Fruit fly (Drosophila melanogaster) whole organism, pupa: ENCODE measurements around the gene CG13026.
A peak's percentile ranks its signal among the peaks of the same experiment; 100 is the strongest.

Experiments used
- CG10348 ChIP-seq: fragments of 200-800 bp; sonication (Bioruptor generic); IDR thresholded peaks from 2 replicates; pipeline ENCODE4 v1.3.6; 2022; ENCODE audit warnings: missing biosample characterization, missing genetic modification characterization
- CG12605 ChIP-seq: fragments of 200-800 bp; sonication (Bioruptor generic); IDR thresholded peaks from 2 replicates; pipeline ENCODE4 v1.3.6; 2022; ENCODE audit warnings: missing biosample characterization, missing genetic modification characterization
- CG13204 ChIP-seq: fragments of 200-800 bp; sonication (Bioruptor generic); optimal IDR thresholded peaks from 2 replicates; lab custom pipeline; 2018; ENCODE audit warnings: missing biosample characterization, mild to moderate bottlenecking, missing genetic modification characterization, moderate library complexity
- CG14655 ChIP-seq: fragments of 200-800 bp; sonication (Bioruptor generic); optimal IDR thresholded peaks from 3 replicates; lab custom pipeline; 2017; ENCODE audit warnings: mild to moderate bottlenecking, missing biosample characterization, missing genetic modification reagents, missing genetic modification characterization
- CG15710 ChIP-seq: fragments of 200-800 bp; sonication (Bioruptor generic); optimal IDR thresholded peaks from 2 replicates; lab custom pipeline; 2018; ENCODE audit warnings: missing biosample characterization, mild to moderate bottlenecking, missing genetic modification characterization, moderate library complexity
- CG17806 ChIP-seq: fragments of 200-800 bp; sonication (Bioruptor generic); optimal IDR thresholded peaks from 2 replicates; lab custom pipeline; 2018; ENCODE audit warnings: missing biosample characterization, mild to moderate bottlenecking, missing genetic modification characterization, moderate library complexity
- CG32121 ChIP-seq: fragments of 200-800 bp; sonication (Bioruptor generic); IDR thresholded peaks from 2 replicates; pipeline ENCODE4 v1.3.6; 2022; ENCODE audit warnings: missing biosample characterization, missing genetic modification characterization
- CG34367 ChIP-seq: fragments of 200-800 bp; sonication (Bioruptor generic); optimal IDR thresholded peaks from 2 replicates; lab custom pipeline; 2018; ENCODE audit warnings: missing biosample characterization, mild to moderate bottlenecking, missing genetic modification characterization
- CG4496 ChIP-seq: fragments of 200-800 bp; sonication (Bioruptor generic); IDR thresholded peaks from 3 replicates; pipeline ENCODE4 v1.3.6; 2022; ENCODE audit warnings: missing biosample characterization, missing genetic modification characterization
- CG8159 ChIP-seq: fragments of 200-800 bp; sonication (Bioruptor generic); optimal IDR thresholded peaks from 3 replicates; lab custom pipeline; 2018; ENCODE audit warnings: missing biosample characterization, mild to moderate bottlenecking, missing genetic modification characterization, moderate library complexity
- CG8301 ChIP-seq: fragments of 200-800 bp; sonication (Bioruptor generic); optimal IDR thresholded peaks from 2 replicates; lab custom pipeline; 2018; ENCODE audit warnings: missing biosample characterization, mild to moderate bottlenecking, missing genetic modification characterization
- CG9948 ChIP-seq: fragments of 200-800 bp; sonication (Bioruptor generic); optimal IDR thresholded peaks from 2 replicates; lab custom pipeline; 2018; ENCODE audit warnings: missing biosample characterization, mild to moderate bottlenecking, missing genetic modification characterization, moderate library complexity
- D1 ChIP-seq: fragments of 200-800 bp; sonication (Bioruptor generic); optimal IDR thresholded peaks from 2 replicates; lab custom pipeline; 2018; ENCODE audit warnings: missing biosample characterization, mild to moderate bottlenecking, missing genetic modification characterization, moderate library complexity
- EcR ChIP-seq: fragments of 200-800 bp; sonication (Bioruptor generic); optimal IDR thresholded peaks from 3 replicates; lab custom pipeline; 2019; ENCODE audit warnings: missing biosample characterization, missing genetic modification characterization, mild to moderate bottlenecking, moderate library complexity, missing genetic modification reagents
- Ets98B ChIP-seq: fragments of 200-800 bp; sonication (Bioruptor generic); IDR thresholded peaks from 2 replicates; pipeline ENCODE4 v1.3.6; 2022; ENCODE audit warnings: missing biosample characterization, missing genetic modification characterization
- Pif1A ChIP-seq: fragments of 200-800 bp; sonication (Bioruptor generic); optimal IDR thresholded peaks from 3 replicates; lab custom pipeline; 2016; ENCODE audit warnings: missing biosample characterization, missing genetic modification characterization
- Pif1B ChIP-seq: fragments of 200-800 bp; sonication (Bioruptor generic); optimal IDR thresholded peaks from 3 replicates; lab custom pipeline; 2016; ENCODE audit warnings: missing biosample characterization, missing genetic modification characterization
- Snoo ChIP-seq: fragments of 200-800 bp; sonication (Bioruptor generic); optimal IDR thresholded peaks from 3 replicates; lab custom pipeline; 2017; ENCODE audit warnings: missing biosample characterization, mild to moderate bottlenecking, missing genetic modification characterization, inconsistent platforms
- fd96Ca ChIP-seq: fragments of 200-800 bp; sonication (Bioruptor generic); IDR thresholded peaks from 3 replicates; pipeline ENCODE4 v1.3.6; 2022; ENCODE audit warnings: missing biosample characterization, missing genetic modification characterization
- gl ChIP-seq: fragments of 200-800 bp; sonication (Bioruptor generic); optimal IDR thresholded peaks from 2 replicates; lab custom pipeline; 2018; ENCODE audit warnings: missing biosample characterization, mild to moderate bottlenecking, missing genetic modification characterization
- rn ChIP-seq: fragments of 200-800 bp; sonication (Bioruptor generic); IDR thresholded peaks from 2 replicates; pipeline ENCODE4 v1.3.6; 2022; ENCODE audit warnings: missing biosample characterization, missing genetic modification characterization

Gene CG13026

DNA sequence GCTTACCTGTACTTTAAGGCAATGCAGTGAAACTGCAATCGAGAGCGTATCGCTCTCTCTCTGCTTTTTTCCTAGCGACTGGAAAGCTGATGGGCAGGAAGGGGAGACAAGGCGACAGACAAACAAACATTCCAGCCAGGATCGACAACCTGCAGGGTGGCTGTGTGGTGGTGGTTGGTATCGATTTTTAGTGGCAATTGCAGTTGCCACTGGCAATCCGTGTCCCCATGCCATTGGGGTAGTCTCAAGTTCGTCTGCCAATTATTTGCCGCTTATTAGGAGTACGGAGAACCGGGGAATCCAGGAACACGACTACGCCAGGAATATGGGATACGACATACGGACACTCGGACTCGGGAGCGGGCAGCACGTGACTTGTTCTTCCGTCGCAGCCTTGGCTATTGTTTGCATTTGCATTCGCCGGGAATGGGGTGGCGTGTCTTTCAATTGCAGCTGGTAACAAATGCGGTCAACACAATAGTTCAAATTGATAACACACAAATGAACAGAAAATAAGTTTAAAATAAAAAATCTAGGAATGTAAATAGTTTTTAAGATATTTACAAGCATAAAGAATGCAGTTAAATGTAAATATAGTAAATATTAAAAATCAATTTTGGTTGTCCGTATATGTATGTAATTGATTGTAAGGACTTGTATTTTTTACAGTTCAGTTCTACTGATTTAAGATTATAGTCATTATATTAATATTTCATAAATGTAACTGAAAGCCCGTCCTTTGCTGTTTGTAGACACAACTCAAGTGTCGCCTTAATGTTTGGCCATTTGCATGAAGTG lies 20.8 kb upstream of the CG13026 start:
- peak; percentile 67 for TF ChIP-seq CG9948 (tag; lab: Kevin White, UChicago)
- TF ChIP-seq EcR (GFP tag; lab: Kevin White, UChicago): no peak
- TF ChIP-seq Snoo (tag; lab: Kevin White, UChicago): no peak
- TF ChIP-seq CG8159: peak; percentile 37
- peak; percentile 20 for TF ChIP-seq CG15710
- no peak for TF ChIP-seq CG12605 (GFP tag; lab: Robert Waterston, UW)
- no peak for TF ChIP-seq Ets98B (GFP tag; lab: Robert Waterston, UW)
- peak; percentile 31 for TF ChIP-seq CG14655 (GFP tag; lab: Kevin White, UChicago)
- no peak for TF ChIP-seq fd96Ca (GFP tag; lab: Robert Waterston, UW)
- no peak; the same call in 2 of the 3 replicates for TF ChIP-seq CG4496
- TF ChIP-seq rn: no peak
- no peak for TF ChIP-seq CG10348 (GFP tag; lab: Robert Waterston, UW)
- TF ChIP-seq CG8301 (tag; lab: Kevin White, UChicago): peak; percentile 54
- TF ChIP-seq CG34367 (tag; lab: Kevin White, UChicago): no peak

DNA sequence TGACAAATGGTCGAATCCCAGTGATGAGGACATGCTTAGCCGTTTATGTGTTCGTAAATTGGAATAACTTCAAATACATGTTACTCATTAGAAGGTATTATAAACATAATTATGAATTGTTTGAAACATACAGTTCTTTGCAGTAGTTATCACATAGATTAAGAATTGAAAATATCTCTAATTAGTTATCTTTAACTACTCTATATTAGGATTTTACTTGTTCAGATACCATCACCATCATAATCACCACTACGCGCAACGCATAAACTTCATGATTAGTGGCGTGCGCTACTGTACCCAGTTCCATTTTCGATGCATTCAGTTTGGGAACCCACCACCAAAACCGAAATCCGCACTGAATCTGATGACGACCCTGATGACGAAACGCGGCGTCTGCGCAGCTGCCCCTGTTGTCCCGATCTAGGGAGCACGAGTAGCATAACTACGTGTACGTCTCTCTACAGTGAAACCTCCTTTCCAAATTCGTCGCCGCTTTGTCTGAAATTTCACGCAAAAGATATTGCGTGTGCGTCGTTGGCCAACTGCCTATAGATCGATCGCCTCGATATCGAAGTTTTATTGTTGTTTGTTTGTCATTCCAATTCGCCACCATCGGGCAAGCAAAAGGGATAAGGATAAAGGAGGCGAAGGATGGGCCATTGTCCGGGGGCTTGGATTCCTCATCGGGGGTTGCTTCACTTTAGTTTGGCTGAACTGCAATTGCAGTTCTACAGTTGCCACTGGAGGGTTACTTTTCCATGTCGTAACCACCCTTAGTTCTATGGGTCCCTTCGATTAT lies 18.1 kb upstream of the CG13026 start:
- TF ChIP-seq CG15710: no peak
- TF ChIP-seq fd96Ca (GFP tag; lab: Robert Waterston, UW): no peak
- TF ChIP-seq CG12605 (GFP tag; lab: Robert Waterston, UW): no peak
- TF ChIP-seq CG13204 (GFP tag; lab: Kevin White, UChicago): no peak
- no peak for TF ChIP-seq EcR (GFP tag; lab: Kevin White, UChicago)
- no peak for TF ChIP-seq CG8159
- no peak for TF ChIP-seq CG34367 (tag; lab: Kevin White, UChicago)
- TF ChIP-seq CG32121: no peak
- TF ChIP-seq CG9948 (tag; lab: Kevin White, UChicago): no peak
- no peak for TF ChIP-seq CG10348 (GFP tag; lab: Robert Waterston, UW)
- no peak for TF ChIP-seq CG17806 (tag; lab: Kevin White, UChicago)
- TF ChIP-seq D1: no peak
- TF ChIP-seq Pif1B: no peak
- TF ChIP-seq CG14655 (GFP tag; lab: Kevin White, UChicago): no peak
- no peak for TF ChIP-seq gl (tag; lab: Kevin White, UChicago)
- no peak for TF ChIP-seq Pif1A (GFP tag; lab: Kevin White, UChicago)

DNA sequence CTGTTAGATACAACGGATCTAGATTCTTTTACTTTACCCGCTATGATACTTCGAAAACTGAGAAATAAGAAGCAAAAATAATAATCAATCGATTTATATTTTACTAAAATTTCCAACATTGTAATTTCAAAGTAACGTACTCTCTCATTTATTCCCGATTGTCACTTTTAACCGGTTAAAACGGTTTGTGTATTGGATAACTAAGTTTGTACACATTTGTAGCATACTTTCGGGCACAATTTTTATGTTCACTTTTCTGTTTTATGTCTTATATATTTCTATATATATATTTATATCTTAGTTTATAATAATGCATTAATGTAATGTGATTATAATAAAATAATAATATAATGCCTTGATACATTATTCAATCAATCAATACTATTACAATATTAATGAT lies 15.7 kb upstream of the CG13026 start:
- TF ChIP-seq Pif1A (GFP tag; lab: Kevin White, UChicago): no peak
- TF ChIP-seq D1: peak; percentile 67
- no peak for TF ChIP-seq CG8159

DNA sequence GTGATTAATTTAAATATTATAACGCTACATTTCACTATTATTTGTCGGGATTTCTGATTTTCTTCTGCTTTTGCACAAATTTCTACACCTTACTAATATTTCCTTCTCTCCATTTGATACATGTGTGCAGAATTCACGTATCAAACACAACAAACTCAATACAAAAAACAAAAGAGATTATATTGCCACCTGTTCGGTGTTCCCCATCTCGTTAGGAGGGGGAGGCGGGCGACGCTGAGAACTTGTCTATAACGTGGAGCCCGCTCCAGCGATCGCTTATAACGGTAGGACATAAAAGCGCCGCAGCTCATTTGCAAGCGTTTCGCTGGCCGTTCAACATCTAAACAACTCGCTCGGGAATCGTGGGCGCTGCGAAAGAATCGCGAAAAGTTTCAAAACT lies 7.3 kb upstream of the CG13026 start, which contains the start of gene CG9701:
TSS of gene CG9701 (plus strand) at position 301 of the 400 bp plus-strand sequence.
- TF ChIP-seq Snoo (tag; lab: Kevin White, UChicago) (no peak), CG32121 (no peak), CG14655 (GFP tag; lab: Kevin White, UChicago) (no peak), CG8159 (no peak), fd96Ca (GFP tag; lab: Robert Waterston, UW) (no peak), CG34367 (tag; lab: Kevin White, UChicago) (no peak), gl (tag; lab: Kevin White, UChicago) (no peak), CG13204 (GFP tag; lab: Kevin White, UChicago) (no peak), CG15710 (no peak), CG9948 (tag; lab: Kevin White, UChicago) (no peak), rn (no peak), CG10348 (GFP tag; lab: Robert Waterston, UW) (no peak)
- TF ChIP-seq, all 21 proteins: peak for 0

DNA sequence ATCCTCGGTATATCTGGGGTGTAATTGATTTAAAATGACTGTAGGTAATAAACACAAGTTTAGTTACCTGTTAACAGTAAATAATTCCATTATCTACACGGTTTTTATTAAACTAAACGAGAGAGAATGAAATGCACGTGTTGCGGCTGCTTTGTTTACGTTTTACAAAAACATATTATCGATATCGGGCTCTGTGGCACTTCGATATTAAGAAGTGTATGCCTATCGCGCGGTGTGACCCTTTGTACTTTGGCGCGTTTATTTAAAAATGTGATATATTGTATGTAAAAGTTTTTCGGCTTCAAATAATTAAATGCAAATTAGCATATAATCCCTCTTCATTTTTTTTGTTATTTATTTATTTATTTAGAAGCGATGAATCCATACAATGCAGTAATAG lies 4.7 kb upstream of the CG13026 start, which contains the start of gene Dbp73D:
TSS of gene Dbp73D (minus strand) at position 174 of the 400 bp plus-strand sequence.
- TF ChIP-seq CG9948 (tag; lab: Kevin White, UChicago) (no peak), D1 (no peak), Ets98B (GFP tag; lab: Robert Waterston, UW) (no peak), CG17806 (tag; lab: Kevin White, UChicago) (no peak), CG32121 (no peak), CG8159 (no peak)

DNA sequence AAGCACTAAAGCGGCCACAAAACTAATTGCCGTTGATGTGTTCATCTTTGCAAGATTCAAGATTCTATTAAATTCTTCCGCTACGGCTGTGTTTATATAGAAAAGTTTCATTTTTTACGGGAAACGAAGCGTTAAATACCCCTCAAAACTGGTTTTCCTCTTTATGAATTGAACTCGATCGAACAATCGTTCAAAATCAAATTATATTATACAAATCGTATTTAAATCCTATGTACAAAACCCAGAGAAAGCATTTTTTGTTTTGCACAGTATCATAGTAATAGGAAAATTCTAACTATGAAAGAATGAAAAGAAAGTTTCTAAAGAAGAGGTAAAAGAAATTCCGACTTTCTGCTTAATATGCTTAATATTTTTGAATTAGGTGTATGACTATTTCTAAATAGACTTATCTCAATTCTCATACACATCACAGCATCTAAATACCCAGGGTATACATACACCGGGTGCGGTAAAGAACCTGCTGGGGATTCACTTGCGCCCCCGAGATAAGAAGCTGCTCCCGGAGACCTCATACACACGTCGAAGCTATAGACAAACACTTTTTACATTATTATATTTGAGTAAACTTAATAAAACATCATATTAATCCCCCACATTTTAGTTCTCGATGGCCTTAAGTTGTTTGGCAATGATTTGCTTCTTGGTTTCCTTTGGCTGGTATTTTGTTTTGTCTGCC lies 2.1 kb upstream of the CG13026 start, which contains the start of gene PGRP-SB1:
TSS of gene PGRP-SB1 (minus strand) at position 51 of the 697 bp plus-strand sequence.
- no peak for TF ChIP-seq Ets98B (GFP tag; lab: Robert Waterston, UW)
- no peak for TF ChIP-seq Pif1B
- TF ChIP-seq CG15710: no peak
- no peak for TF ChIP-seq rn
- no peak for TF ChIP-seq CG17806 (tag; lab: Kevin White, UChicago)
- no peak for TF ChIP-seq CG9948 (tag; lab: Kevin White, UChicago)
- no peak for TF ChIP-seq CG8159
- TF ChIP-seq EcR (GFP tag; lab: Kevin White, UChicago): no peak
- no peak for TF ChIP-seq CG13204 (GFP tag; lab: Kevin White, UChicago)
- TF ChIP-seq CG14655 (GFP tag; lab: Kevin White, UChicago): no peak
- TF ChIP-seq CG8301 (tag; lab: Kevin White, UChicago): no peak
- TF ChIP-seq CG10348 (GFP tag; lab: Robert Waterston, UW): no peak
- TF ChIP-seq, all 21 proteins: peak for 0
